Fruit fly (Drosophila melanogaster) whole organism, embryonic: ENCODE measurements around the gene CG14043.

ENCODE experiments used
- ATbp ChIP-seq: fragments of 200-800 bp; sonication (Bioruptor generic); optimal IDR thresholded peaks from 2 replicates; lab custom pipeline; 2017; ENCODE audit warnings: missing biosample characterization, mild to moderate bottlenecking, missing genetic modification characterization, missing genetic modification reagents
- Asciz ChIP-seq: fragments of 200-800 bp; sonication (Bioruptor generic); optimal IDR thresholded peaks from 2 replicates; lab custom pipeline; 2017; ENCODE audit warnings: missing biosample characterization, mild to moderate bottlenecking, missing genetic modification characterization, missing genetic modification reagents
- Atf3 ChIP-seq: fragments of 200-800 bp; sonication (Bioruptor generic); optimal IDR thresholded peaks from 3 replicates; lab custom pipeline; 2016; ENCODE audit warnings: missing biosample characterization, missing genetic modification characterization
- CG10147 ChIP-seq: fragments of 200-800 bp; sonication (Bioruptor generic); optimal IDR thresholded peaks from 2 replicates; lab custom pipeline; 2019; ENCODE audit warnings: missing biosample characterization, mild to moderate bottlenecking, missing genetic modification characterization, moderate library complexity
- CG13424 ChIP-seq: fragments of 200-800 bp; sonication (Bioruptor generic); optimal IDR thresholded peaks from 2 replicates; lab custom pipeline; 2019; ENCODE audit warnings: missing biosample characterization, mild to moderate bottlenecking, missing genetic modification characterization, moderate library complexity
- CG14667 ChIP-seq: fragments of 200-800 bp; sonication (Bioruptor generic); IDR thresholded peaks from 2 replicates; pipeline ENCODE4 v1.3.6; 2022; ENCODE audit warnings: missing biosample characterization, missing genetic modification characterization
- CG16815 ChIP-seq: fragments of 200-800 bp; sonication (Bioruptor generic); optimal IDR thresholded peaks from 3 replicates; lab custom pipeline; 2017; ENCODE audit warnings: missing biosample characterization, mild to moderate bottlenecking, missing genetic modification characterization
- CG17802 ChIP-seq: fragments of 200-800 bp; sonication (Bioruptor generic); optimal IDR thresholded peaks from 2 replicates; lab custom pipeline; 2018; ENCODE audit warnings: missing biosample characterization, mild to moderate bottlenecking, missing genetic modification characterization, moderate library complexity
- CG30431 ChIP-seq: fragments of 200-800 bp; sonication (Bioruptor generic); optimal IDR thresholded peaks from 2 replicates; lab custom pipeline; 2017; ENCODE audit warnings: missing biosample characterization, missing genetic modification characterization
- CG32767 ChIP-seq: fragments of 200-800 bp; sonication (Bioruptor generic); IDR thresholded peaks from 2 replicates; pipeline ENCODE4 v1.3.6; 2022; ENCODE audit warnings: missing biosample characterization, missing genetic modification characterization
- CG3281 ChIP-seq: fragments of 200-800 bp; sonication (Bioruptor generic); optimal IDR thresholded peaks from 3 replicates; lab custom pipeline; 2017; ENCODE audit warnings: missing biosample characterization, mild to moderate bottlenecking, missing genetic modification characterization
- CG4424 ChIP-seq: fragments of 200-800 bp; sonication (Bioruptor generic); optimal IDR thresholded peaks from 3 replicates; lab custom pipeline; 2016; ENCODE audit warnings: missing biosample characterization, missing genetic modification characterization
- CG4820 ChIP-seq: fragments of 200-800 bp; sonication (Bioruptor generic); optimal IDR thresholded peaks from 3 replicates; lab custom pipeline; 2016; ENCODE audit warnings: missing biosample characterization, missing genetic modification characterization
- CG4854 ChIP-seq: fragments of 200-800 bp; sonication (Bioruptor generic); optimal IDR thresholded peaks from 2 replicates; lab custom pipeline; 2016; ENCODE audit warnings: missing biosample characterization, missing genetic modification characterization, inconsistent platforms
- CG7372 ChIP-seq: fragments of 200-800 bp; sonication (Bioruptor generic); IDR thresholded peaks from 2 replicates; pipeline ENCODE4 v1.3.6; 2022; ENCODE audit warnings: missing biosample characterization, missing genetic modification characterization
- CG8944 ChIP-seq: fragments of 200-800 bp; sonication (Bioruptor generic); optimal IDR thresholded peaks from 3 replicates; lab custom pipeline; 2016; ENCODE audit warnings: missing biosample characterization, missing genetic modification characterization
- Chrac-16 ChIP-seq: fragments of 200-800 bp; sonication (Bioruptor generic); optimal IDR thresholded peaks from 3 replicates; lab custom pipeline; 2016; ENCODE audit warnings: missing biosample characterization, missing genetic modification characterization
- D19B ChIP-seq: fragments of 200-800 bp; sonication (Bioruptor generic); optimal IDR thresholded peaks from 2 replicates; lab custom pipeline; 2017; ENCODE audit warnings: missing biosample characterization, mild to moderate bottlenecking, missing genetic modification characterization
- Dll ChIP-seq: fragments of 200-800 bp; sonication (Bioruptor generic); IDR thresholded peaks from 4 replicates; pipeline ENCODE4 v1.3.6; 2022; ENCODE audit warnings: missing biosample characterization, missing genetic modification characterization; ENCODE audit not compliant: partially characterized antibody
- Eip74EF ChIP-seq, 2 experiments: fragments of 200-800 bp in 1 of 2; fragments of >200 bp in 1 of 2; sonication (Bioruptor generic) in 1 of 2; optimal IDR thresholded peaks; 2 replicates each; lab custom pipeline; 2017 to 2019; ENCODE audit warnings: missing biosample characterization in 2 of 2, missing genetic modification characterization in 2 of 2, mild to moderate bottlenecking in 1 of 2, moderate library complexity in 1 of 2
- Hsf ChIP-seq: fragments of 200-800 bp; sonication (Bioruptor generic); optimal IDR thresholded peaks from 3 replicates; lab custom pipeline; 2016; ENCODE audit warnings: missing biosample characterization, missing genetic modification characterization
- MBD-R2 ChIP-seq: fragments of 200-800 bp; sonication (Bioruptor generic); IDR thresholded peaks from 2 replicates; pipeline ENCODE4 v1.3.6; 2022; ENCODE audit warnings: missing biosample characterization, missing genetic modification characterization
- MTF-1 ChIP-seq: fragments of 200-800 bp; sonication (Bioruptor generic); optimal IDR thresholded peaks from 2 replicates; lab custom pipeline; 2018; ENCODE audit warnings: missing biosample characterization, mild to moderate bottlenecking, missing genetic modification characterization, borderline replicate concordance
- Mrtf ChIP-seq: fragments of 200-800 bp; sonication (Bioruptor generic); IDR thresholded peaks from 3 replicates; pipeline ENCODE4 v1.3.6; 2022; ENCODE audit warnings: missing biosample characterization, missing genetic modification characterization
- Poxn ChIP-seq: fragments of 200-800 bp; sonication (Bioruptor generic); IDR thresholded peaks from 2 replicates; pipeline ENCODE4 v1.3.6; 2022; ENCODE audit warnings: missing biosample characterization, missing genetic modification characterization
- Ptx1 ChIP-seq: fragments of 200-800 bp; sonication (Bioruptor generic); IDR thresholded peaks from 2 replicates; pipeline ENCODE4 v1.3.6; 2022; ENCODE audit warnings: missing biosample characterization, missing genetic modification characterization
- amos ChIP-seq: fragments of 200-800 bp; sonication (Bioruptor generic); IDR thresholded peaks from 2 replicates; pipeline ENCODE4 v1.3.6; 2022; ENCODE audit warnings: missing biosample characterization, missing genetic modification characterization; ENCODE audit not compliant: partially characterized antibody
- crp ChIP-seq, 2 experiments: fragments of 200-800 bp; sonication (Bioruptor generic); optimal IDR thresholded peaks; 2 replicates in 1 of 2; 3 replicates in 1 of 2; lab custom pipeline; 2017; ENCODE audit warnings: missing biosample characterization in 2 of 2, missing genetic modification characterization in 2 of 2, mild to moderate bottlenecking in 1 of 2, moderate library complexity in 1 of 2
- dimm ChIP-seq: fragments of 200-800 bp; sonication (Bioruptor generic); IDR thresholded peaks from 2 replicates; pipeline ENCODE4 v1.3.6; 2022; ENCODE audit warnings: missing biosample characterization, missing genetic modification characterization
- ems ChIP-seq: fragments of 200-800 bp; sonication (Bioruptor generic); optimal IDR thresholded peaks from 3 replicates; lab custom pipeline; 2016; ENCODE audit warnings: missing biosample characterization, missing genetic modification characterization
- ewg ChIP-seq: fragments of 200-800 bp; sonication (Bioruptor generic); optimal IDR thresholded peaks from 3 replicates; lab custom pipeline; 2017; ENCODE audit warnings: mild to moderate bottlenecking, missing biosample characterization, missing genetic modification reagents, missing genetic modification characterization
- fd3F ChIP-seq: fragments of 200-800 bp; sonication (Bioruptor generic); optimal IDR thresholded peaks from 2 replicates; lab custom pipeline; 2018; ENCODE audit warnings: missing biosample characterization, mild to moderate bottlenecking, missing genetic modification characterization, moderate library complexity
- fru ChIP-seq: fragments of >200 bp; optimal IDR thresholded peaks from 2 replicates; lab custom pipeline; 2017
- hbn ChIP-seq: fragments of 200-800 bp; sonication (Bioruptor generic); IDR thresholded peaks from 2 replicates; pipeline ENCODE4 v1.3.6; 2022; ENCODE audit warnings: missing biosample characterization, missing genetic modification characterization; ENCODE audit not compliant: partially characterized antibody
- klu ChIP-seq: fragments of 200-800 bp; sonication (Bioruptor generic); IDR thresholded peaks from 2 replicates; pipeline ENCODE4 v1.3.6; 2022; ENCODE audit warnings: missing biosample characterization, missing genetic modification characterization
- lmd ChIP-seq: fragments of 200-800 bp; sonication (Bioruptor generic); IDR thresholded peaks from 2 replicates; pipeline ENCODE4 v1.3.6; 2022; ENCODE audit warnings: missing biosample characterization, missing genetic modification characterization
- luna ChIP-seq: fragments of 200-800 bp; sonication (Bioruptor generic); optimal IDR thresholded peaks from 2 replicates; lab custom pipeline; 2016; ENCODE audit warnings: missing biosample characterization, missing genetic modification characterization
- mirr ChIP-seq: fragments of 200-800 bp; sonication (Bioruptor generic); optimal IDR thresholded peaks from 3 replicates; lab custom pipeline; 2018; ENCODE audit warnings: missing biosample characterization, mild to moderate bottlenecking, missing genetic modification characterization
- nerfin-1 ChIP-seq: fragments of 200-800 bp; sonication (Bioruptor generic); optimal IDR thresholded peaks from 3 replicates; lab custom pipeline; 2019; ENCODE audit warnings: missing biosample characterization, mild to moderate bottlenecking, missing genetic modification characterization, moderate library complexity
- rib ChIP-seq: fragments of 200-800 bp; sonication (Bioruptor generic); IDR thresholded peaks from 2 replicates; pipeline ENCODE4 v1.3.6; 2022; ENCODE audit warnings: missing biosample characterization, missing genetic modification characterization
- ro ChIP-seq: fragments of 200-800 bp; sonication (Bioruptor generic); IDR thresholded peaks from 2 replicates; pipeline ENCODE4 v1.3.6; 2022; ENCODE audit warnings: missing biosample characterization, missing genetic modification characterization
- salm ChIP-seq: fragments of 200-800 bp; sonication (Bioruptor generic); optimal IDR thresholded peaks from 2 replicates; lab custom pipeline; 2018; ENCODE audit warnings: missing biosample characterization, mild to moderate bottlenecking, missing genetic modification characterization
- sc ChIP-seq, 3 experiments: fragments of >200 bp in 2 of 3; fragments of 200-800 bp in 1 of 3; sonication (Bioruptor generic) in 1 of 3; optimal IDR thresholded peaks; 2 replicates in 2 of 3; 3 replicates in 1 of 3; lab custom pipeline; 2017; ENCODE audit warnings: mild to moderate bottlenecking in 1 of 3, missing biosample characterization in 1 of 3, missing genetic modification characterization in 1 of 3, missing genetic modification reagents in 1 of 3
- shn ChIP-seq: fragments of 200-800 bp; sonication (Bioruptor generic); optimal IDR thresholded peaks from 3 replicates; lab custom pipeline; 2016; ENCODE audit warnings: missing biosample characterization, missing genetic modification characterization
- sisA ChIP-seq: fragments of 200-800 bp; sonication (Bioruptor generic); IDR thresholded peaks from 2 replicates; pipeline ENCODE4 v1.3.6; 2022; ENCODE audit warnings: missing biosample characterization, missing genetic modification characterization
- ssp ChIP-seq: fragments of 200-800 bp; sonication (Bioruptor generic); IDR thresholded peaks from 2 replicates; pipeline ENCODE4 v1.3.6; 2022; ENCODE audit warnings: missing biosample characterization, missing genetic modification characterization
- tgo ChIP-seq: fragments of 200-800 bp; sonication (Bioruptor generic); IDR thresholded peaks from 3 replicates; pipeline ENCODE4 v1.3.6; 2022; ENCODE audit warnings: missing biosample characterization, missing genetic modification characterization
- tup ChIP-seq: fragments of 200-800 bp; sonication (Bioruptor generic); optimal IDR thresholded peaks from 2 replicates; lab custom pipeline; 2016; ENCODE audit warnings: missing biosample characterization, mild to moderate bottlenecking, missing genetic modification characterization, moderate library complexity
- vnd ChIP-seq: fragments of 200-800 bp; sonication (Bioruptor generic); IDR thresholded peaks from 3 replicates; pipeline ENCODE4 v1.3.6; 2022; ENCODE audit warnings: missing biosample characterization, missing genetic modification characterization; ENCODE audit not compliant: partially characterized antibody
- zen ChIP-seq: fragments of 200-800 bp; sonication (Bioruptor generic); optimal IDR thresholded peaks from 3 replicates; lab custom pipeline; 2018; ENCODE audit warnings: missing biosample characterization, mild to moderate bottlenecking, missing genetic modification characterization, moderate library complexity

The CG14043 gene

DNA sequence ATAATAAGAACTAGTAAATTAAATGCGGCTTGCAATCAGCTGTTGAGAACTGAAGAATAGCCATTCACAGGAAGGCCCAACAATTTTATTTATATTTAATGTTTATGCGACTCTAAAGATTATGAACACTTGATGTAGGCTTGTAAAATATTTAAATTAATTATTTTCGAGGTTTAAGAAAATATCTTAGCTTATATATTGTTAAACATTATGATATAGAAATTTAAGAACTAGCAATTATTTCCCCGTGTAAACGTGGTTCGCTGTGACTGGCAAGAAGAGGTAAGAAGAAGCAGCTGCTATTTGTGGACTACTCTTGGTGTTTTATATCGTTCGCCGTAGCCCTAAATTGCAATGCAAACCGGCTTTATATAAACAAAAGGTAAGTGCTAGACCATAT lies 26.2 kb upstream of the CG14043 start, which contains the start of the genes mRpL24 and betaggt-I (continued):
- peak; percentile 84 for TF ChIP-seq CG17802 (tag; lab: Kevin White, UChicago)
- peak; percentile 90 for TF ChIP-seq Asciz (GFP tag; lab: Kevin White, UChicago)
- TF ChIP-seq ro (GFP tag; lab: Robert Waterston, UW), result peak; percentile 76
- no peak for TF ChIP-seq vnd (GFP tag; lab: Robert Waterston, UW)
- TF ChIP-seq zen (tag; lab: Kevin White, UChicago), result peak; percentile 95
- peak; percentile 90 for TF ChIP-seq klu (GFP tag; lab: Robert Waterston, UW)
- peak; percentile 75 for TF ChIP-seq CG8944 (GFP tag; lab: Kevin White, UChicago)
- no peak for TF ChIP-seq amos (GFP tag; lab: Robert Waterston, UW)
- peak; percentile 93 for TF ChIP-seq salm (tag; lab: Kevin White, UChicago)
- peak; percentile 98 for TF ChIP-seq CG13424
- TF ChIP-seq fru, result no peak
- peak; percentile 94 for TF ChIP-seq Chrac-16 (GFP tag; lab: Kevin White, UChicago)
- peak; percentile 96 for TF ChIP-seq CG7372 (GFP tag; lab: Robert Waterston, UW)
- peak; percentile 88 for TF ChIP-seq D19B (GFP tag; lab: Kevin White, UChicago)
- peak; percentile 97 for TF ChIP-seq tgo (GFP tag; lab: Robert Waterston, UW)
- peak; percentile 95 for TF ChIP-seq lmd (GFP tag; lab: Robert Waterston, UW)
- TF ChIP-seq ATbp (GFP tag; lab: Kevin White, UChicago), result peak; percentile 89
- TF ChIP-seq luna (GFP tag; lab: Kevin White, UChicago), result peak; percentile 1
- peak; percentile 99 for TF ChIP-seq MBD-R2
- TF ChIP-seq Dll, result 0 out of 4 replicates have a peak, but pooled peaks have one; percentile 25
- TF ChIP-seq CG14667 (GFP tag; lab: Robert Waterston, UW), result peak; percentile 93
- TF ChIP-seq CG10147 (GFP tag; lab: Kevin White, UChicago), result peak; percentile 96
- TF ChIP-seq ssp (GFP tag; lab: Robert Waterston, UW), result peak; percentile 88
- TF ChIP-seq CG4424, result peak; percentile 95
- peak; percentile 86 for TF ChIP-seq Poxn (GFP tag; lab: Robert Waterston, UW)
- peak in 1 of 2 experiments; percentile 92 for TF ChIP-seq Eip74EF (GFP tag; optimal IDR thresholded peaks at IDR 0.05; lab: Kevin White, UChicago)
- peak; percentile 95 for TF ChIP-seq nerfin-1
- peak; percentile 72 for TF ChIP-seq mirr (GFP tag; lab: Kevin White, UChicago)
- peak; percentile 93 for TF ChIP-seq Hsf (GFP tag; lab: Kevin White, UChicago)
- TF ChIP-seq shn (GFP tag; lab: Kevin White, UChicago), result peak; percentile 61
- TF ChIP-seq MTF-1 (GFP tag; lab: Kevin White, UChicago), result peak; percentile 87
- peak; percentile 88 for TF ChIP-seq sisA
- TF ChIP-seq fd3F (GFP tag; lab: Kevin White, UChicago), result peak; percentile 96
- TF ChIP-seq rib (GFP tag; lab: Robert Waterston, UW), result peak; percentile 92
- TF ChIP-seq ems (GFP tag; lab: Kevin White, UChicago), result peak; percentile 57
- no peak for TF ChIP-seq hbn (GFP tag; lab: Robert Waterston, UW)
- peak; percentile 87 for TF ChIP-seq CG30431 (GFP tag; lab: Kevin White, UChicago)
- TF ChIP-seq CG32767, result peak; percentile 97
- peak; percentile 92 for TF ChIP-seq dimm (GFP tag; lab: Robert Waterston, UW)
- peak; percentile 38 to 94 for TF ChIP-seq crp (GFP tag; optimal IDR thresholded peaks at IDR 0.05; lab: Kevin White, UChicago)
- peak; percentile 87 for TF ChIP-seq CG4854 (GFP tag; lab: Kevin White, UChicago)
- TF ChIP-seq Atf3 (GFP tag; lab: Kevin White, UChicago), result peak; percentile 69
- TF ChIP-seq sc (optimal IDR thresholded peaks at IDR 0.05; lab: Kevin White, UChicago), result no peak
- peak; percentile 83 for TF ChIP-seq sc (GFP tag; optimal IDR thresholded peaks at IDR 0.05; lab: Kevin White, UChicago)
- peak; percentile 91 for TF ChIP-seq ewg (GFP tag; lab: Kevin White, UChicago)
- TF ChIP-seq Mrtf (GFP tag; lab: Robert Waterston, UW), result peak; percentile 91
- TF ChIP-seq Ptx1 (GFP tag; lab: Robert Waterston, UW), result peak; percentile 98
- TF ChIP-seq CG3281 (GFP tag; lab: Kevin White, UChicago), result peak; percentile 95
- TF ChIP-seq tup, result peak; percentile 75
- peak; percentile 92 for TF ChIP-seq CG16815 (GFP tag; lab: Kevin White, UChicago)
- peak; percentile 100 for TF ChIP-seq CG4820 (GFP tag; lab: Kevin White, UChicago)
